Worm (Caenorhabditis elegans): ENCODE data around the gene K09E9.3.
A peak's percentile ranks its signal among the peaks of the same experiment; 100 is the strongest.

Gene K09E9.3

DNA sequence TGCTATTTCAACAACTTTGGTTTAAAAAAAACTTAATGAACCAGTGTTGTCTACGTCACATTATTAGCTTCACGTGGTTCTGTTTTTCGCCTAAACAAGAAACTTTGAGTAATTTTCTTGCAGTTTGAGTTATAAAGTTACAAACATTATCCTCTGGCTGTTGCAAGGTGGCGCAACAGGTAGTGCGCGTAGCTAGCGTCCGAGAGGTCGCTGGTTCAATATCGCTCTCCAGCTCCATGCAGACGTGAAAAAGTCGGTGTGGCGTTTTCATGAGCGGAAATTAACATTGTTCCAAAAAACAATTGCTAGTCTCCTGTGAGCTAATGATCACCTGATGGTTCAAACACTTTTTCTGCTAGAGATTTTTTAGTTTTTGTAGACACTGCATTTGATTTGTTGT, 5.7 kb upstream of the K09E9.3 start (continued):
- no peak for TF ChIP-seq snpc-1.3 (tag; optimal IDR thresholded peaks at IDR 0.05; ENCODE audit: insufficient read depth)
- no peak for TF ChIP-seq C17E4.6 (GFP tag; IDR thresholded peaks at IDR 0.05)
- TF ChIP-seq mel-28 (tag; optimal IDR thresholded peaks at IDR 0.05; ENCODE audit: borderline replicate concordance), result no peak
- no peak for TF ChIP-seq nfya-2 (GFP tag; IDR thresholded peaks at IDR 0.05)
- no peak for TF ChIP-seq F57A8.1 (GFP tag; optimal IDR thresholded peaks at IDR 0.05)
- no peak for TF ChIP-seq Y67H2A.10 (GFP tag; conservative IDR thresholded peaks at IDR 0.05)
- TF ChIP-seq nfya-1 (tag; optimal IDR thresholded peaks at IDR 0.05; ENCODE audit: borderline replicate concordance, insufficient read depth), result no peak
- no peak for TF ChIP-seq sdz-38 (tag; optimal IDR thresholded peaks at IDR 0.05)
- TF ChIP-seq ztf-25 (GFP tag; IDR thresholded peaks at IDR 0.05), result no peak
- no peak for TF ChIP-seq aptf-2 (GFP tag; conservative IDR thresholded peaks at IDR 0.05)
- TF ChIP-seq aptf-3 (GFP tag; IDR thresholded peaks at IDR 0.05), result no peak
- no peak for TF ChIP-seq let-526 (GFP tag; IDR thresholded peaks at IDR 0.05)
- peak; percentile 80 for TF ChIP-seq tbp1 (GFP tag; optimal IDR thresholded peaks at IDR 0.05)
- no peak for TF ChIP-seq hlh-12 (tag; optimal IDR thresholded peaks at IDR 0.05)
- no peak for TF ChIP-seq unc-130 (GFP tag; optimal IDR thresholded peaks at IDR 0.05)
- TF ChIP-seq ekl-4 (GFP tag; IDR thresholded peaks at IDR 0.05), result no peak
- TF ChIP-seq F39B2.1 (GFP tag; IDR thresholded peaks at IDR 0.05), result no peak
- TF ChIP-seq lir-1 (GFP tag; conservative IDR thresholded peaks at IDR 0.05), result no peak
- no peak for TF ChIP-seq ceh-27 (GFP tag; optimal IDR thresholded peaks at IDR 0.05)
- TF ChIP-seq ztf-6 (GFP tag; IDR thresholded peaks at IDR 0.05), result no peak
- 0 out of 2 replicates have a peak, but pooled peaks have one; percentile 17 for TF ChIP-seq madf-3 (GFP tag; IDR thresholded peaks at IDR 0.05)
- TF ChIP-seq madf-8 (GFP tag; conservative IDR thresholded peaks at IDR 0.05), result no peak
- TF ChIP-seq lsy-27 (tag; optimal IDR thresholded peaks at IDR 0.05; ENCODE audit: borderline replicate concordance, insufficient read depth), result no peak
- no peak for TF ChIP-seq F37B4.10 (GFP tag; IDR thresholded peaks at IDR 0.05)
- no peak for TF ChIP-seq mxl-1 (tag; optimal IDR thresholded peaks at IDR 0.05)
- no peak for TF ChIP-seq efl-1 (GFP tag; optimal IDR thresholded peaks at IDR 0.05)
- peak; percentile 29 for TF ChIP-seq nhr-80 (tag; optimal IDR thresholded peaks at IDR 0.05)
- no peak for TF ChIP-seq attf-3 (GFP tag; conservative IDR thresholded peaks at IDR 0.05)
- TF ChIP-seq cebp-2 (GFP tag; IDR thresholded peaks at IDR 0.05), result no peak
- no peak for TF ChIP-seq lsl-1 (GFP tag; optimal IDR thresholded peaks at IDR 0.05)

DNA sequence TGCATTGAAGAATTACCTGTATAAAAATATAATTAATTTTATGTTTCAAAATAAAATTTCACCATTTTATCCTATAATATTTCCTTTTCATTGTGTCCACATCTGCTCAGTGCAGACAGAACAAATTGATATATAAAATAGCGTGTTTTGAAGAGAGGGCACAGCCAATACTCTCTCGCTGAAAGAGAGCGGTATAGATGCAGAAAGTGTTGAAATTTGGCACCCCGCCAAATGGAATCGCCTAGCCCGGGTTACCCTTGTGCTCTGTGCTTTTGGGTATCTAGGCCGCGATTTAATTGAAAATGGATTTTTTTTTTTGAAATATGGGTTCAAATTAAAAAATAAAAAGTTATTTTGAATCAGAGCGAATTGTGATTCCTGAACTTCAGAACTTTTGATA, 3.6 kb upstream of the K09E9.3 start:
- TF ChIP-seq F10E7.11 (tag; optimal IDR thresholded peaks at IDR 0.05) (no peak), cebp-1 (GFP tag; IDR thresholded peaks at IDR 0.05) (peak; percentile 19; the same call in 1 of the 2 replicates), cebp-1 (tag; optimal IDR thresholded peaks at IDR 0.05) (peak; percentile 77), xnd-1 (tag; optimal IDR thresholded peaks at IDR 0.05) (no peak)

DNA sequence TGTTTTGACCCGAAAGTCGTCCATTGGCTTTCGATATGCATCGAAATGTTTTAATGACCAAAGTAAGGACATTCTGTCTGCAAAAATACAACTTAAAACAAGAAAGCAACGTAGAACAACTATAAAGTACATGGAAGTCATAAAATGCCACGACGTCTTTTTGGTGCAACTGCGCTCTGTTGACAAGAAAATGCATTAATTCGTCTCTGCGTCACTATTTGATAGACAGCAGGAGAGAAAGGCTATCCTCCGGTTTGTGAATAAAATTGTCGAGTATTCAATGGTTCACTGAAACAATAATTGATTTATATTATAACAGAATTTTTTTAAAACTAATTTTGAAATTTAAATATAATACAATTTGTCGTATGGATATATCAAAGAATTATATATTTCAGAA, 2.8 kb upstream of the K09E9.3 start, which contains the start of gene ergi-3:
Gene ergi-3 (minus strand): TSS at position 311 of the 400 bp plus-strand sequence.
- TF ChIP-seq mcd-1 (GFP tag; IDR thresholded peaks at IDR 0.05) (peak; percentile 78), let-607 (tag; optimal IDR thresholded peaks at IDR 0.05) (peak; percentile 93 to 94), madf-3 (GFP tag; IDR thresholded peaks at IDR 0.05) (no peak), unc-62 (GFP tag; optimal IDR thresholded peaks at IDR 0.05) (no peak), snpc-4 (GFP tag; optimal IDR thresholded peaks at IDR 0.05) (no peak), snpc-4 (tag; optimal IDR thresholded peaks at IDR 0.05) (peak in 1 of 4 experiments; percentile 37), rec-8 (tag; optimal IDR thresholded peaks at IDR 0.05) (no peak), nhr-179 (tag; optimal IDR thresholded peaks at IDR 0.05) (no peak), dpff-1 (tag; optimal IDR thresholded peaks at IDR 0.05) (no peak), Y56A3A.18 (GFP tag; IDR thresholded peaks at IDR 0.05) (no peak), ztf-22 (GFP tag; optimal IDR thresholded peaks at IDR 0.05) (no peak), egl-18 (GFP tag; IDR thresholded peaks at IDR 0.05) (no peak), ceh-79 (tag; optimal IDR thresholded peaks at IDR 0.05) (no peak), K12H6.12 (tag; optimal IDR thresholded peaks at IDR 0.05) (peak; percentile 11), F23B12.7 (tag; optimal IDR thresholded peaks at IDR 0.05; ENCODE audit: insufficient read depth) (peak; percentile 32)
